Worm (Caenorhabditis elegans) whole organism, midembryonic: ENCODE measurements around the gene F25B5.3.

Source experiments
- T22C8.4 ChIP-seq: fragments of 200-800 bp; sonication (Bioruptor generic); IDR thresholded peaks from 2 replicates; pipeline ENCODE4 v1.3.6; 2022; ENCODE audit warnings: missing genetic modification characterization, missing compliant biosample characterization
- flt-1 ChIP-seq: fragments of 200-800 bp; sonication (Bioruptor generic); IDR thresholded peaks from 2 replicates; pipeline ENCODE4 v1.3.6; 2022; ENCODE audit warnings: missing genetic modification characterization, missing compliant biosample characterization

DNA sequence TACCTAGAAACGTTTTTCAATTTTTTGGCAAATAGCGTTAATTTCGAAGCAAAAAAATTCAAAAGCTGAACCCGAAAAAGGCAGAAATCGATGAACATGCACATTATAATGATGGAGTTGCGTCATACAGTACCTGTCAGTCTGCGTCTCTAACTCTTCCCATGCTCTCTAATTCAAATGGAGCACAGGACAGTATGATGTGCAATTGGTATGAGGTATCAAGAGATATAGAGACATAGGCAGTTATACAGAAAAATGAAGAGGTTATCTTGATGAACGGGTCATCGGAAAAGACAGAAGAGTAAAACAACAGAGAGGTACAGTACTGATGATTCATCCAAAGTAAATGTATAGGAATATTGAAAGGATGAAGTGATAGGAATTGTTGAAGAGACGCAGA, 48.0 kb upstream of the F25B5.3 start:
- TF ChIP-seq T22C8.4 (no peak), flt-1 (GFP tag; lab: Robert Waterston, UW) (no peak)
